Fruit fly (Drosophila melanogaster): ENCODE data around the gene CG31370.

DNA sequence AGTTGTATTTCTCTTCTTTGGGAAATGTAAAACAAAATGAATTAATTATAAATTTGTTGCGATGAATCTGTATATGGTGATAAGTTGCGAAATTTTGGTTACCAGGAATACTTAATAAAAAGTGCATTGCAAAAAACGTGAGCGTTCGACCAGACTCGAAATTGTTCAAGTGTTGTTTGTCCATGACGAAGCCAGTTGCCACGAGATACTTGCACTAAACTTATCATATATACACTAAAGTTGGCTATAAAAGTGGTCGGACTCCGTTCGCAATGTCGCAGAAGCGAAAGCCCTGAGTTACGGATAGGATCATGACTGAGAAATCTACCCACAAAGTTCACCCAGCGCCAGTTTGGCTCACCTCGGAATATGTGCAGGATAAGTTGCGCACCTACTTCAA is 28.7 kb upstream of the CG31370 start, which contains the start of gene CG11878:
- no peak for TF ChIP-seq fru (GFP tag; optimal IDR thresholded peaks at IDR 0.05)
- no peak for TF ChIP-seq psq (GFP tag; optimal IDR thresholded peaks at IDR 0.05)
- TF ChIP-seq CG9705 (GFP tag; optimal IDR thresholded peaks at IDR 0.05) = no peak
- TF ChIP-seq Rel (GFP tag; optimal IDR thresholded peaks at IDR 0.05) = no peak
- TF ChIP-seq Rel (tag; optimal IDR thresholded peaks at IDR 0.05) = no peak
- no peak for TF ChIP-seq br (GFP tag; optimal IDR thresholded peaks at IDR 0.05)
- TF ChIP-seq GATAd (GFP tag; optimal IDR thresholded peaks at IDR 0.05) = no peak

All from whole organism, wandering third instar larva.